Worm (Caenorhabditis elegans) whole organism, late embryonic: ENCODE data around the gene orc-5.
"Not testable (repeated sequence)": the region's sequence is repeated elsewhere in the genome, so short reads cannot be mapped to it uniquely, and the experiment has no call there.

Experiments used
- C08G9.2 ChIP-seq: sonication (generic microtip); optimal IDR thresholded peaks from 2 replicates; lab custom pipeline; 2016; ENCODE audit warnings: mild to moderate bottlenecking, missing genetic modification characterization, moderate library complexity, missing compliant biosample characterization
- C38D4.7 ChIP-seq: fragments of 200-800 bp; sonication (Bioruptor generic); optimal IDR thresholded peaks from 2 replicates; lab custom pipeline; 2018; ENCODE audit warnings: mild to moderate bottlenecking, missing genetic modification characterization, moderate library complexity, missing compliant biosample characterization
- K02D7.2 ChIP-seq: sonication (generic microtip); optimal IDR thresholded peaks from 2 replicates; lab custom pipeline; 2017; ENCODE audit warnings: mild to moderate bottlenecking, missing genetic modification characterization, missing compliant biosample characterization
- Y22D7AL.16 ChIP-seq: sonication (generic microtip); optimal IDR thresholded peaks from 2 replicates; lab custom pipeline; 2016; ENCODE audit warnings: missing genetic modification characterization, missing compliant biosample characterization
- ceh-19 ChIP-seq: fragments of 200-800 bp; sonication (Bioruptor generic); optimal IDR thresholded peaks from 2 replicates; lab custom pipeline; 2018; ENCODE audit warnings: mild to moderate bottlenecking, missing genetic modification characterization, missing compliant biosample characterization
- ceh-30 ChIP-seq: fragments of 150-350 bp; optimal IDR thresholded peaks from 2 replicates; lab custom pipeline; 2014; ENCODE audit warnings: missing biosample characterization, missing genetic modification characterization
- ceh-31 ChIP-seq: sonication (generic microtip); optimal IDR thresholded peaks from 2 replicates; lab custom pipeline; 2016; ENCODE audit warnings: missing genetic modification characterization, missing compliant biosample characterization
- ceh-45 ChIP-seq: fragments of 200-800 bp; sonication (Bioruptor generic); IDR thresholded peaks from 2 replicates; pipeline ENCODE4 v1.3.6; 2022; ENCODE audit warnings: missing genetic modification reagents, missing genetic modification characterization, missing compliant biosample characterization
- ceh-6 ChIP-seq: fragments of 200-800 bp; sonication (Bioruptor generic); optimal IDR thresholded peaks from 2 replicates; lab custom pipeline; 2018; ENCODE audit warnings: mild to moderate bottlenecking, missing genetic modification characterization, missing compliant biosample characterization
- ceh-9 ChIP-seq: sonication (generic microtip); optimal IDR thresholded peaks from 2 replicates; lab custom pipeline; 2016; ENCODE audit warnings: mild to moderate bottlenecking, missing genetic modification characterization, inconsistent platforms, missing compliant biosample characterization
- dmd-4 ChIP-seq: sonication (generic microtip); optimal IDR thresholded peaks from 2 replicates; lab custom pipeline; 2016; ENCODE audit warnings: borderline replicate concordance, missing genetic modification characterization, missing compliant biosample characterization
- elt-2 ChIP-seq: sonication (generic microtip); optimal IDR thresholded peaks from 2 replicates; lab custom pipeline; 2016; ENCODE audit warnings: missing genetic modification reagents, missing genetic modification characterization, missing compliant biosample characterization
- elt-4 ChIP-seq: sonication (generic microtip); optimal IDR thresholded peaks from 2 replicates; lab custom pipeline; 2016; ENCODE audit warnings: missing genetic modification characterization, missing compliant biosample characterization
- ets-4 ChIP-seq: sonication (generic microtip); optimal IDR thresholded peaks from 2 replicates; lab custom pipeline; 2016; ENCODE audit warnings: missing genetic modification characterization, missing compliant biosample characterization
- fkh-10 ChIP-seq: fragments of 150-350 bp; optimal IDR thresholded peaks from 2 replicates; lab custom pipeline; 2014; ENCODE audit warnings: missing biosample characterization, missing genetic modification reagents, missing genetic modification characterization
- gmeb-2 ChIP-seq: sonication (generic microtip); optimal IDR thresholded peaks from 2 replicates; lab custom pipeline; 2016; ENCODE audit warnings: missing genetic modification characterization, inconsistent platforms, missing compliant biosample characterization
- hlh-30 ChIP-seq: sonication (generic microtip); optimal IDR thresholded peaks from 2 replicates; lab custom pipeline; 2017; ENCODE audit warnings: antibody characterized with exemption, missing genetic modification characterization, missing compliant biosample characterization; ENCODE audit not compliant: insufficient read depth
- madf-2 ChIP-seq: sonication (generic microtip); optimal IDR thresholded peaks from 2 replicates; lab custom pipeline; 2017; ENCODE audit warnings: missing genetic modification characterization, missing compliant biosample characterization
- mec-3 ChIP-seq: sonication (generic microtip); optimal IDR thresholded peaks from 2 replicates; lab custom pipeline; 2016; ENCODE audit warnings: borderline replicate concordance, missing genetic modification characterization, missing compliant biosample characterization
- npax-4 ChIP-seq: sonication (generic microtip); optimal IDR thresholded peaks from 2 replicates; lab custom pipeline; 2016; ENCODE audit warnings: missing genetic modification characterization, missing compliant biosample characterization
- odd-2 ChIP-seq: sonication (generic microtip); optimal IDR thresholded peaks from 2 replicates; lab custom pipeline; 2017; ENCODE audit warnings: antibody characterized with exemption, mild to moderate bottlenecking, missing genetic modification characterization, missing compliant biosample characterization
- pat-9 ChIP-seq: fragments of 200-800 bp; sonication (Bioruptor generic); optimal IDR thresholded peaks from 2 replicates; lab custom pipeline; 2018; ENCODE audit warnings: mild to moderate bottlenecking, missing genetic modification characterization, moderate library complexity, missing compliant biosample characterization
- pax-1 ChIP-seq: fragments of 150-350 bp; optimal IDR thresholded peaks from 2 replicates; lab custom pipeline; 2014; ENCODE audit warnings: missing biosample characterization, missing genetic modification characterization
- pha-2 ChIP-seq: sonication (generic microtip); optimal IDR thresholded peaks from 2 replicates; lab custom pipeline; 2017; ENCODE audit warnings: mild to moderate bottlenecking, missing genetic modification characterization, missing compliant biosample characterization
- pros-1 ChIP-seq: fragments of 150-350 bp; optimal IDR thresholded peaks from 2 replicates; lab custom pipeline; 2014; ENCODE audit warnings: missing biosample characterization, missing genetic modification reagents, missing genetic modification characterization
- rnt-1 ChIP-seq: sonication (generic microtip); optimal IDR thresholded peaks from 2 replicates; lab custom pipeline; 2016; ENCODE audit warnings: missing genetic modification characterization, missing compliant biosample characterization
- sox-2 ChIP-seq: fragments of 200-800 bp; sonication (Bioruptor generic); IDR thresholded peaks from 2 replicates; pipeline ENCODE4 v1.3.6; 2022; ENCODE audit warnings: missing genetic modification reagents, missing genetic modification characterization, missing compliant biosample characterization
- sox-4 ChIP-seq: sonication (generic microtip); optimal IDR thresholded peaks from 2 replicates; lab custom pipeline; 2017; ENCODE audit warnings: mild to moderate bottlenecking, missing genetic modification characterization, inconsistent platforms, missing compliant biosample characterization
- syd-9 ChIP-seq: sonication (generic microtip); optimal IDR thresholded peaks from 2 replicates; lab custom pipeline; 2016; ENCODE audit warnings: mild to moderate bottlenecking, missing genetic modification characterization, moderate library complexity, missing compliant biosample characterization
- tbx-2 ChIP-seq: sonication (generic microtip); optimal IDR thresholded peaks from 2 replicates; lab custom pipeline; 2016; ENCODE audit warnings: missing genetic modification characterization, missing compliant biosample characterization
- ttx-3 ChIP-seq: sonication (generic microtip); optimal IDR thresholded peaks from 2 replicates; lab custom pipeline; 2016; ENCODE audit warnings: missing genetic modification reagents, missing genetic modification characterization, missing compliant biosample characterization
- unc-3 ChIP-seq, 2 experiments: fragments of 200-800 bp in 1 of 2; sonication (Bioruptor generic) in 1 of 2; sonication (generic microtip) in 1 of 2; conservative IDR thresholded peaks in 1 of 2; optimal IDR thresholded peaks in 1 of 2; 2 replicates each; pipeline versions ENCODE4 v1.3.6 to Lab custom; 2016 to 2022; ENCODE audit warnings: missing compliant biosample characterization in 2 of 2, missing genetic modification characterization in 2 of 2, missing genetic modification reagents in 1 of 2
- unc-42 ChIP-seq: sonication (generic microtip); optimal IDR thresholded peaks from 2 replicates; lab custom pipeline; 2016; ENCODE audit warnings: missing genotype, missing genetic modification characterization, missing compliant biosample characterization
- unc-86 ChIP-seq: sonication (generic microtip); optimal IDR thresholded peaks from 2 replicates; lab custom pipeline; 2016; ENCODE audit warnings: missing genetic modification characterization, missing compliant biosample characterization

Gene orc-5

DNA sequence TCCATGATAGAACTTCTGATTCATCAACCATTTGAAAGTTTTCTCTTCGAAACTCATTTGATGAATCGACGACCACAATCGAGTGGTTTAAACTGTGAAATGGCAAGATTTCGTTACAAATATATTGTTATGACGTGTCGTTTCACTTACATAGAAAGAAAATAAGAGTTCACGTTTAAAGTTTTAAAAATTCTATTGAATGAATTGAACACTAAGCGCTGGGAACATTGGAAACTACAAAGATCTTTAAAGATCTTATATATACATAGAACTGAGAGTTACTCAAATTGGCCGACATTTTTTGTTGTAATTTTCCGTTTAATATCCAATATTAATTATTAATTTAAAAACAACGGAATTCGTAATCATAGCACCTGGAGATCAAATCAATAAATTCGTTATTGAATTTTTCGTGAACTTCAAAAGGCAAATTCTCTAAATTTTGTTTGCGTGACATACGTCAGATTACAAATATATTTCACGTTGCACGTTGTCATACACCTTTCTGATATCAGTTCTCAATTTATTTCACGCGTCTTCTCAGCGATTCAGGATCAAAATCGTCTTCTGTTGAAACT is 23.3 kb upstream of the orc-5 start, which contains the start of the genes T25B9.4 and T25B9.6:
Gene T25B9.4 (minus strand): TSS at position 101 of the 578 bp plus-strand sequence.
Gene T25B9.6 (plus strand): TSS at position 528 of the 578 bp plus-strand sequence.
- TF ChIP-seq elt-4 (tag; lab: Kevin White, UChicago) (no peak), pha-2 (no peak), dmd-4 (no peak), mec-3 (tag; lab: Kevin White, UChicago) (no peak), tbx-2 (tag; lab: Kevin White, UChicago) (no peak), Y22D7AL.16 (tag; lab: Kevin White, UChicago) (no peak), sox-4 (no peak), hlh-30 (tag; lab: Kevin White, UChicago) (no peak), K02D7.2 (tag; lab: Kevin White, UChicago) (no peak), ceh-45 (GFP tag; lab: Robert Waterston, UW) (no peak), sox-2 (GFP tag; lab: Robert Waterston, UW) (no peak), ets-4 (tag; lab: Kevin White, UChicago) (no peak)
- TF ChIP-seq, all 69 proteins: peak for 0

DNA sequence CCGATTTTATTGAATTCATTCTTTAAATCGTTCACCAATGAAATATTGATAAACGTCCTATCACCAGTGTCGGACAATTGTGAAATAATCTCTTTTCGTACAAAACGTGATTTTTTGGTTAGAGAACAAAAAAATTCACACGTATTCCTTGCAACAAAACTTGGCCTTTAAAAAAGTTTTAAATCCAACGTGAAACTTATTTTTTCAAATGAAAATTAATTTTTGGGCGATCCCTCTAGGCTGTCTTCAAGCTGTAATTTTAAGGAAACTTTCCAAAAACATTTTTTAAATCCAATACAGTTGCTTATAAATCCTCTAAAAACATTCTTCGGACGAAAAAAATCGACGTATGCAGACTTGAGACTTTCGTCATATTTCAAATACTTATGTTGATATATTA is 20.3 kb upstream of the orc-5 start, which contains the start of gene T25B9.5:
Gene T25B9.5 (minus strand): TSS at position 101 of the 400 bp plus-strand sequence.
- TF ChIP-seq Y22D7AL.16 (tag; lab: Kevin White, UChicago) (no peak), ceh-6 (GFP tag; lab: Kevin White, UChicago) (no peak), fkh-10 (no peak)

- not testable (repeated sequence) for TF ChIP-seq pros-1 (tag; lab: Kevin White, UChicago); ceh-9; sox-2 (GFP tag; lab: Robert Waterston, UW)
These were observed 17.4 kb upstream of the orc-5 start, which contains the start of gene T25B9.2 for ce11 chrIV:10751740-10752139. Gene T25B9.2 (minus strand): TSS chrIV:10751840.

- TF ChIP-seq ceh-19 (GFP tag; lab: Kevin White, UChicago) = no peak
- no peak for TF ChIP-seq pax-1 (tag; lab: Kevin White, UChicago)
- TF ChIP-seq gmeb-2 (tag; lab: Kevin White, UChicago) = no peak
- TF ChIP-seq unc-3 (GFP tag; conservative IDR thresholded peaks at IDR 0.05; lab: Robert Waterston, UW) = no peak
- no peak for TF ChIP-seq unc-3 (tag; optimal IDR thresholded peaks at IDR 0.05; lab: Kevin White, UChicago)
- TF ChIP-seq madf-2 (tag; lab: Kevin White, UChicago) = no peak
- no peak for TF ChIP-seq C08G9.2 (tag; lab: Kevin White, UChicago)
- no peak for TF ChIP-seq syd-9 (tag; lab: Kevin White, UChicago)
- TF ChIP-seq K02D7.2 (tag; lab: Kevin White, UChicago) = no peak
- no peak for TF ChIP-seq C38D4.7
- TF ChIP-seq unc-86 (tag; lab: Kevin White, UChicago) = no peak
- TF ChIP-seq ttx-3 (tag; lab: Kevin White, UChicago) = no peak
- TF ChIP-seq sox-4 = no peak
- no peak for TF ChIP-seq ceh-31 (tag; lab: Kevin White, UChicago)
- no peak for TF ChIP-seq elt-2 (tag; lab: Kevin White, UChicago)
- no peak for TF ChIP-seq rnt-1 (tag; lab: Kevin White, UChicago)
- TF ChIP-seq pat-9 (tag; lab: Kevin White, UChicago) = no peak
These were observed 15.7 kb upstream of the orc-5 start, which contains the start of gene T25B9.1 for ce11 chrIV:10750041-10750440. Gene T25B9.1 (minus strand): TSS chrIV:10750141.

- TF ChIP-seq npax-4 (no peak), odd-2 (no peak), elt-4 (tag; lab: Kevin White, UChicago) (no peak), pat-9 (tag; lab: Kevin White, UChicago) (no peak), C38D4.7 (no peak), unc-42 (tag; lab: Kevin White, UChicago) (no peak), ceh-30 (tag; lab: Kevin White, UChicago) (no peak), syd-9 (tag; lab: Kevin White, UChicago) (no peak)
These were observed 10.9 kb upstream of the orc-5 start for ce11 chrIV:10745332-10745731.
